Fruit fly (Drosophila melanogaster) whole organism, prepupa: ENCODE measurements around the gene CG7182.

Experiments used
- CG10669 ChIP-seq: fragments of 200-800 bp; sonication (Bioruptor generic); optimal IDR thresholded peaks from 3 replicates; lab custom pipeline; 2018; ENCODE audit warnings: missing biosample characterization, mild to moderate bottlenecking, missing genetic modification characterization, moderate library complexity
- CG16779 ChIP-seq: fragments of 200-800 bp; sonication (Bioruptor generic); optimal IDR thresholded peaks from 3 replicates; lab custom pipeline; 2017; ENCODE audit warnings: missing biosample characterization, mild to moderate bottlenecking, missing genetic modification characterization
- CG3032 ChIP-seq: fragments of 200-800 bp; optimal IDR thresholded peaks from 2 replicates; lab custom pipeline; 2019; ENCODE audit warnings: missing biosample characterization, mild to moderate bottlenecking, missing genetic modification characterization, moderate library complexity
- CG4318 ChIP-seq: fragments of 200-800 bp; sonication (Bioruptor generic); optimal IDR thresholded peaks from 3 replicates; lab custom pipeline; 2017; ENCODE audit warnings: missing biosample characterization, mild to moderate bottlenecking, missing genetic modification characterization
- Eip93F ChIP-seq: fragments of 200-800 bp; sonication (Bioruptor generic); optimal IDR thresholded peaks from 2 replicates; lab custom pipeline; 2016; ENCODE audit warnings: missing biosample characterization, mild to moderate bottlenecking, missing genetic modification characterization
- Gug ChIP-seq: fragments of 200-800 bp; sonication (Bioruptor generic); IDR thresholded peaks from 2 replicates; pipeline ENCODE4 v1.3.6; 2022; ENCODE audit warnings: missing biosample characterization, missing genetic modification characterization
- Hr39 ChIP-seq: fragments of 200-800 bp; sonication (Bioruptor generic); optimal IDR thresholded peaks from 2 replicates; lab custom pipeline; 2016; ENCODE audit warnings: missing biosample characterization, missing genetic modification characterization
- Hr4 ChIP-seq: fragments of 200-800 bp; sonication (Bioruptor generic); optimal IDR thresholded peaks from 3 replicates; lab custom pipeline; 2016; ENCODE audit warnings: missing biosample characterization, missing genetic modification characterization
- Smox ChIP-seq: fragments of 200-800 bp; sonication (Bioruptor generic); optimal IDR thresholded peaks from 3 replicates; lab custom pipeline; 2016; ENCODE audit warnings: missing biosample characterization, missing genetic modification characterization
- Sox102F ChIP-seq: fragments of 200-800 bp; sonication (Bioruptor generic); optimal IDR thresholded peaks from 2 replicates; lab custom pipeline; 2016; ENCODE audit warnings: missing biosample characterization, mild to moderate bottlenecking, missing genetic modification characterization
- Sox14 ChIP-seq: fragments of 200-800 bp; sonication (Bioruptor generic); optimal IDR thresholded peaks from 3 replicates; lab custom pipeline; 2016; ENCODE audit warnings: missing biosample characterization, missing genetic modification characterization
- achi ChIP-seq: fragments of 200-800 bp; sonication (Bioruptor generic); optimal IDR thresholded peaks from 3 replicates; lab custom pipeline; 2016; ENCODE audit warnings: missing biosample characterization, missing genetic modification characterization
- dac ChIP-seq: fragments of 200-800 bp; sonication (Bioruptor generic); optimal IDR thresholded peaks from 2 replicates; lab custom pipeline; 2017; ENCODE audit warnings: missing biosample characterization, mild to moderate bottlenecking, missing genetic modification characterization
- dsx ChIP-seq: fragments of 200-800 bp; optimal IDR thresholded peaks from 3 replicates; lab custom pipeline; 2019; ENCODE audit warnings: missing biosample characterization, mild to moderate bottlenecking, missing genetic modification characterization, moderate library complexity; ENCODE audit not compliant: poor library complexity, severe bottlenecking

DNA sequence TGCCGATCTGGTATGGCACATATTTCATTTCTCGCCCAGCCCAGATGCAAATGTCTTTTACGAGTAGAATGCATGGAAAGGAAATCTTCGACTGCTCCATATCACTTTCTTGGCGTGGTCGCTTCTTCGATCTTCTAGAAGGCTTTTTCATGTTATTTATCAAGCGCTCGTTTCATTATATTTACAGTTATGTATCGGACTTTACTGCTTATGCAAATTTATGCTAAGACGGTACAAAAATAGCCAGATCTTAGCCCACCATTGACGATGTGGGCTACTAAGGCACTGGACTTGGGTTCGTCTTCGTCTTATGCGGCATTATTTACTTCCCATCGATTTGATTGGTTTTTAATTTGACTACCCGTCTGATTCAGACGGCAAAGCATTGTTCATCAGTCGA is 17.1 kb upstream of the CG7182 start:
- no peak for TF ChIP-seq Gug (GFP tag; lab: Robert Waterston, UW)
- TF ChIP-seq CG16779 (tag; lab: Kevin White, UChicago) = no peak
- TF ChIP-seq CG3032 (tag; lab: Kevin White, UChicago) = no peak
- TF ChIP-seq Sox102F (GFP tag; lab: Kevin White, UChicago) = no peak
- TF ChIP-seq dac (GFP tag; lab: Kevin White, UChicago) = no peak
- no peak for TF ChIP-seq Smox (GFP tag; lab: Kevin White, UChicago)
- no peak for TF ChIP-seq Hr39
- TF ChIP-seq Hr4 (GFP tag; lab: Kevin White, UChicago) = no peak
- no peak for TF ChIP-seq achi (GFP tag; lab: Kevin White, UChicago)
- TF ChIP-seq CG10669 (GFP tag; lab: Kevin White, UChicago) = no peak
- no peak for TF ChIP-seq Sox14 (GFP tag; lab: Kevin White, UChicago)
- TF ChIP-seq CG4318 (GFP tag; lab: Kevin White, UChicago) = no peak
- no peak for TF ChIP-seq dsx (GFP tag; lab: Kevin White, UChicago)
- no peak for TF ChIP-seq Eip93F
